Worm (Caenorhabditis elegans): ENCODE data around the gene F26F2.1.

F26F2.1 gene

ce11 chrV:20561795-20562194 is at the start of gene F26F2.1:
Gene F26F2.1 (minus strand): TSS chrV:20561895.
- TF ChIP-seq ccch-3 (GFP tag; optimal IDR thresholded peaks at IDR 0.05) (no peak), unc-62 (GFP tag; optimal IDR thresholded peaks at IDR 0.05) (no peak), pha-4 (tag; optimal IDR thresholded peaks at IDR 0.05) (no peak), hmg-1.2 (GFP tag; IDR thresholded peaks at IDR 0.05) (no peak), ceh-58 (GFP tag; IDR thresholded peaks at IDR 0.05) (no peak), attf-5 (GFP tag; optimal IDR thresholded peaks at IDR 0.05) (no peak), rec-8 (tag; optimal IDR thresholded peaks at IDR 0.05) (no peak), Y56A3A.18 (GFP tag; IDR thresholded peaks at IDR 0.05) (no peak), lin-54 (GFP tag; optimal IDR thresholded peaks at IDR 0.05) (no peak), dpl-1 (GFP tag; optimal IDR thresholded peaks at IDR 0.05) (no peak), ceh-79 (tag; optimal IDR thresholded peaks at IDR 0.05) (no peak), bed-2 (GFP tag; IDR thresholded peaks at IDR 0.05) (no peak)

- TF ChIP-seq mel-28 (tag; optimal IDR thresholded peaks at IDR 0.05; ENCODE audit: borderline replicate concordance) (no peak), ztf-6 (GFP tag; IDR thresholded peaks at IDR 0.05) (no peak), efl-1 (GFP tag; optimal IDR thresholded peaks at IDR 0.05) (no peak), F52B5.7 (tag; optimal IDR thresholded peaks at IDR 0.05) (no peak), cebp-1 (GFP tag; IDR thresholded peaks at IDR 0.05) (no peak), cebp-1 (tag; optimal IDR thresholded peaks at IDR 0.05) (no peak), ZK185.1 (tag; optimal IDR thresholded peaks at IDR 0.05; ENCODE audit: poor library complexity, severe bottlenecking) (no peak), ztf-3 (GFP tag; optimal IDR thresholded peaks at IDR 0.05) (no peak), F39B2.1 (GFP tag; IDR thresholded peaks at IDR 0.05) (no peak), Y79H2A.3 (GFP tag; conservative IDR thresholded peaks at IDR 0.05) (no peak), mes-4 (tag; optimal IDR thresholded peaks at IDR 0.05) (no peak), nhr-27 (tag; optimal IDR thresholded peaks at IDR 0.05) (no peak)
Measured at ce11 chrV:20609494-20609893, 47.8 kb upstream of the F26F2.1 start, which contains the start of gene grd-2. Gene grd-2 (plus strand): TSS chrV:20609794.

DNA sequence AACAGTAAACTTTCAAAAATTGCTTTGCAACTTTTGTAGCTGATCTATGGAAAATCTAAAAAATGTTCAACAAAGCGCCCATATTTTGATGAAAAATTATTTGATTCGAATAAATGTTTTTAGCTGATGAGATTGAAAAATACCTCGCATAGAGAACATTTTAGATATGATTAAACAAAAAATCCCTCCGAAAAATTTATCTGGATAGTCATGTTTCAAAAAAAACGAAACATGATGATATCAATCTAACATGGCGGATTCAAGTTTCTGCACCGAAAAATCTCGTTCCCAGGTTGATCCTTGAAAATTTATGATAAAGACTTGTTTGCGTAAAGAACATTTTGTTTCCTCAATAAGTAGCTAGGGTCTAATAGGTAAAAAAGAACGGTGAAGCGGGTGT is 47.0 kb upstream of the F26F2.1 start, which contains the start of gene ttr-12:
Gene ttr-12, minus strand, starts transcription at position 101 of the 400 bp plus-strand sequence.
- TF ChIP-seq nhr-179 (tag; optimal IDR thresholded peaks at IDR 0.05) (no peak), aptf-2 (GFP tag; conservative IDR thresholded peaks at IDR 0.05) (no peak), snpc-4 (GFP tag; optimal IDR thresholded peaks at IDR 0.05) (no peak), snpc-4 (tag; optimal IDR thresholded peaks at IDR 0.05) (no peak), nhr-27 (tag; optimal IDR thresholded peaks at IDR 0.05) (no peak), egl-44 (GFP tag; IDR thresholded peaks at IDR 0.05) (no peak), lir-1 (GFP tag; conservative IDR thresholded peaks at IDR 0.05) (no peak), nhr-90 (tag; optimal IDR thresholded peaks at IDR 0.05) (no peak), C06A6.2 (GFP tag; conservative IDR thresholded peaks at IDR 0.05) (no peak), gei-17 (GFP tag; optimal IDR thresholded peaks at IDR 0.05) (no peak), unc-62 (GFP tag; optimal IDR thresholded peaks at IDR 0.05) (no peak), ccch-3 (GFP tag; optimal IDR thresholded peaks at IDR 0.05) (no peak), lin-35 (GFP tag; optimal IDR thresholded peaks at IDR 0.05) (no peak), K12H6.12 (tag; optimal IDR thresholded peaks at IDR 0.05) (no peak), F57C9.4 (tag; optimal IDR thresholded peaks at IDR 0.05) (no peak), tbp1 (GFP tag; optimal IDR thresholded peaks at IDR 0.05) (no peak), F22D6.2 (tag; optimal IDR thresholded peaks at IDR 0.05) (no peak), rcor-1 (GFP tag; IDR thresholded peaks at IDR 0.05) (no peak), lag-1 (GFP tag; IDR thresholded peaks at IDR 0.05) (no peak), nfya-2 (GFP tag; IDR thresholded peaks at IDR 0.05) (no peak)
